Fruit fly (Drosophila melanogaster): ENCODE data around the gene CG4186.
A peak's percentile ranks its signal among the peaks of the same experiment; 100 is the strongest.

CG4186 gene

dm6 chr3L:20784812-20785671, 15.7 kb downstream of the CG4186 start (continued):
- TF ChIP-seq D19A (tag; optimal IDR thresholded peaks at IDR 0.05) (peak; percentile 40), CG31224 (GFP tag; IDR thresholded peaks at IDR 0.05) (no peak), seq (GFP tag; IDR thresholded peaks at IDR 0.05) (peak; percentile 41; the same call in 1 of the 2 replicates), MBD-R2 (GFP tag; IDR thresholded peaks at IDR 0.05) (0 out of 2 replicates have a peak, but pooled peaks have one; percentile 35), stc (GFP tag; IDR thresholded peaks at IDR 0.05) (peak; percentile 25; the same call in 1 of the 2 replicates), al (GFP tag; IDR thresholded peaks at IDR 0.05) (no peak), CG18599 (GFP tag; optimal IDR thresholded peaks at IDR 0.05) (peak; percentile 40), grau (tag; optimal IDR thresholded peaks at IDR 0.05) (peak; percentile 40), bcd (GFP tag; optimal IDR thresholded peaks at IDR 0.05) (peak; percentile 24), Dref (GFP tag; IDR thresholded peaks at IDR 0.05) (peak; percentile 42), Hmx (GFP tag; optimal IDR thresholded peaks at IDR 0.05) (peak; percentile 2), sob (GFP tag; IDR thresholded peaks at IDR 0.05) (peak; percentile 69), CTCF (GFP tag; optimal IDR thresholded peaks at IDR 0.05) (peak; percentile 15), caup (GFP tag; optimal IDR thresholded peaks at IDR 0.05; ENCODE audit: severe bottlenecking) (peak; percentile 32), Rx (GFP tag; IDR thresholded peaks at IDR 0.05) (no peak), CG30403 (GFP tag; optimal IDR thresholded peaks at IDR 0.05) (peak; percentile 51), en (GFP tag; optimal IDR thresholded peaks at IDR 0.05) (no peak), lov (optimal IDR thresholded peaks at IDR 0.05) (no peak), lov (GFP tag; IDR thresholded peaks at IDR 0.05) (no peak), Dad (GFP tag; optimal IDR thresholded peaks at IDR 0.05) (no peak), CG31365 (tag; optimal IDR thresholded peaks at IDR 0.05) (no peak), CG12391 (tag; optimal IDR thresholded peaks at IDR 0.05) (peak; percentile 57), rib (GFP tag; IDR thresholded peaks at IDR 0.05) (peak; percentile 49; the same call in 1 of the 2 replicates), Sox102F (GFP tag; optimal IDR thresholded peaks at IDR 0.05) (no peak), Dip2 (GFP tag; IDR thresholded peaks at IDR 0.05) (no peak), ci (GFP tag; IDR thresholded peaks at IDR 0.05) (peak; percentile 35; the same call in 1 of the 3 replicates), Six4 (GFP tag; optimal IDR thresholded peaks at IDR 0.05) (peak; percentile 18), CHES-1-like (GFP tag; optimal IDR thresholded peaks at IDR 0.05) (peak; percentile 56), Jarid2 (GFP tag; optimal IDR thresholded peaks at IDR 0.05) (peak; percentile 85), onecut (GFP tag; IDR thresholded peaks at IDR 0.05) (0 out of 2 replicates have a peak, but pooled peaks have one; percentile 9), Trl (optimal IDR thresholded peaks at IDR 0.05) (peak; percentile 91 to 98), Trl (GFP tag; optimal IDR thresholded peaks at IDR 0.05) (peak; percentile 77), Pdp1 (GFP tag; optimal IDR thresholded peaks at IDR 0.05) (peak; percentile 4 to 65), CG2129 (GFP tag; IDR thresholded peaks at IDR 0.05; ENCODE audit: partially characterized antibody) (no peak), CG15269 (tag; optimal IDR thresholded peaks at IDR 0.05) (peak; percentile 55), psq (GFP tag; optimal IDR thresholded peaks at IDR 0.05) (peak; percentile 66), Hand (GFP tag; optimal IDR thresholded peaks at IDR 0.05) (peak; percentile 8), pros (GFP tag; optimal IDR thresholded peaks at IDR 0.05) (peak; percentile 55), Oli (tag; optimal IDR thresholded peaks at IDR 0.05) (peak; percentile 59), Spps (tag; optimal IDR thresholded peaks at IDR 0.05) (no peak), CG18764 (GFP tag; optimal IDR thresholded peaks at IDR 0.05) (no peak), CrebB (tag; optimal IDR thresholded peaks at IDR 0.05) (no peak), CG14710 (tag; optimal IDR thresholded peaks at IDR 0.05) (peak; percentile 56), Drgx (GFP tag; IDR thresholded peaks at IDR 0.05) (peak; percentile 46; the same call in 1 of the 2 replicates), Xbp1 (GFP tag; optimal IDR thresholded peaks at IDR 0.05) (peak; percentile 21), kah (GFP tag; optimal IDR thresholded peaks at IDR 0.05) (peak; percentile 70), Dfd (GFP tag; optimal IDR thresholded peaks at IDR 0.05) (no peak), CG11093 (GFP tag; IDR thresholded peaks at IDR 0.05) (no peak), dmrt99B (tag; optimal IDR thresholded peaks at IDR 0.05) (peak; percentile 37), NC2β (GFP tag; optimal IDR thresholded peaks at IDR 0.05) (peak; percentile 48)
